Fruit fly (Drosophila melanogaster): Measurements from ENCODE around the gene Nsf2.

Nsf2 gene

DNA sequence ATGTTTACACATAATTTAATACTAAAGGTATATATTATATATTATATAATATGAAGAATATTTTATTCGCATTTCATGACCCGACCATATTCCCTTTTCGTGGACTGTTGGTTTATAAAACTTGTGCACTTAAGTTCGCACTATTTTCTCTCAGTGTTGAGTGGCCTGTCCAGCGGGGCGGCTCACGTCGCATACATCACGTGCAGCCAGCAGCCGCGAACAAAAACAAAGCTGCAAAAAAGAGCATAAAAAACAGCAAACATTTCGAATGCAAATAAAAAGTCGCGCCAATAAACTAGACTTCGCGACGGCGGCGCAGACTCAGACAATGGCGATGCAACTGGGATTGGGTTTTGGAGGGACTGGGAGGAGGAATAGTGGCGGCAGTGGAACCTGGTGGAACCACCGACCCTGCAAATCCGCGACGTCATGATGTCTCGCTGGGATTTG, 7.5 kb upstream of the Nsf2 start (continued):
- TF ChIP-seq CG1621 (tag; optimal IDR thresholded peaks at IDR 0.05) = peak; percentile 87
- TF ChIP-seq CG32006 (GFP tag; optimal IDR thresholded peaks at IDR 0.05) = peak; percentile 89
- TF ChIP-seq acj6 (GFP tag; optimal IDR thresholded peaks at IDR 0.05) = peak; percentile 81
- peak; percentile 54 for TF ChIP-seq topi (GFP tag; optimal IDR thresholded peaks at IDR 0.05)
- peak; percentile 88 for TF ChIP-seq CG3032 (tag; optimal IDR thresholded peaks at IDR 0.05)
- peak; percentile 57 for TF ChIP-seq CG8319 (GFP tag; optimal IDR thresholded peaks at IDR 0.05)
- peak; percentile 39 for TF ChIP-seq CG11902 (GFP tag; optimal IDR thresholded peaks at IDR 0.05)
- TF ChIP-seq CG11294 (GFP tag; IDR thresholded peaks at IDR 0.05) = 0 out of 2 replicates have a peak, but pooled peaks have one; percentile 24
- peak; percentile 71 for TF ChIP-seq CG9139 (GFP tag; optimal IDR thresholded peaks at IDR 0.05)
- peak; percentile 92 for TF ChIP-seq CG15336 (GFP tag; IDR thresholded peaks at IDR 0.05)
- TF ChIP-seq fkh (GFP tag; optimal IDR thresholded peaks at IDR 0.05) = no peak
- peak; percentile 36 for TF ChIP-seq Smox (GFP tag; optimal IDR thresholded peaks at IDR 0.05)
- TF ChIP-seq net (GFP tag; optimal IDR thresholded peaks at IDR 0.05) = peak; percentile 80
- TF ChIP-seq fd59A (GFP tag; optimal IDR thresholded peaks at IDR 0.05) = peak; percentile 75

dm6 chr3R:13843611-13844010, 5.8 kb upstream of the Nsf2 start:
- peak; percentile 4 for TF ChIP-seq CG3032 (tag; optimal IDR thresholded peaks at IDR 0.05)
- no peak for TF ChIP-seq CG7368 (GFP tag; optimal IDR thresholded peaks at IDR 0.05)
- peak; percentile 47 for TF ChIP-seq OdsH (GFP tag; optimal IDR thresholded peaks at IDR 0.05)
- peak; percentile 23 for TF ChIP-seq CG34406 (GFP tag; optimal IDR thresholded peaks at IDR 0.05)
- peak; percentile 29 for TF ChIP-seq pdm3 (GFP tag; optimal IDR thresholded peaks at IDR 0.05)
- TF ChIP-seq CG11762 (GFP tag; optimal IDR thresholded peaks at IDR 0.05; ENCODE audit: insufficient read depth) = peak; percentile 31
- peak; percentile 24 for TF ChIP-seq cyc (GFP tag; optimal IDR thresholded peaks at IDR 0.05)
- TF ChIP-seq CG4318 (GFP tag; optimal IDR thresholded peaks at IDR 0.05) = peak; percentile 4
- TF ChIP-seq CG1621 (tag; optimal IDR thresholded peaks at IDR 0.05) = no peak
- peak; percentile 8 for TF ChIP-seq CG10669 (GFP tag; optimal IDR thresholded peaks at IDR 0.05)
- TF ChIP-seq Gug (GFP tag; IDR thresholded peaks at IDR 0.05) = 0 out of 2 replicates have a peak, but pooled peaks have one; percentile 41
- no peak for TF ChIP-seq CG16779 (tag; optimal IDR thresholded peaks at IDR 0.05)
- TF ChIP-seq CG9139 (GFP tag; optimal IDR thresholded peaks at IDR 0.05) = no peak
- no peak for TF ChIP-seq CG31627 (GFP tag; optimal IDR thresholded peaks at IDR 0.05)
- peak; percentile 39 for TF ChIP-seq CG10631 (GFP tag; optimal IDR thresholded peaks at IDR 0.05)
- TF ChIP-seq Smox (GFP tag; optimal IDR thresholded peaks at IDR 0.05) = peak; percentile 35
- TF ChIP-seq Eip75B (GFP tag; optimal IDR thresholded peaks at IDR 0.05) = no peak
- no peak for TF ChIP-seq Hr39 (GFP tag; optimal IDR thresholded peaks at IDR 0.05)
- TF ChIP-seq CG32006 (GFP tag; optimal IDR thresholded peaks at IDR 0.05) = peak; percentile 58
- TF ChIP-seq fkh (GFP tag; optimal IDR thresholded peaks at IDR 0.05) = no peak
- no peak for TF ChIP-seq CG11902 (GFP tag; optimal IDR thresholded peaks at IDR 0.05)
- TF ChIP-seq dsx (GFP tag; optimal IDR thresholded peaks at IDR 0.05; ENCODE audit: poor library complexity, severe bottlenecking) = no peak
- TF ChIP-seq CG3919 (GFP tag; optimal IDR thresholded peaks at IDR 0.05) = peak; percentile 62
- peak; percentile 26 for TF ChIP-seq spab (GFP tag; optimal IDR thresholded peaks at IDR 0.05)
- peak; percentile 75 for TF ChIP-seq svp (GFP tag)
- TF ChIP-seq Sox14 (GFP tag; optimal IDR thresholded peaks at IDR 0.05) = no peak
- TF ChIP-seq CG11294 (GFP tag; IDR thresholded peaks at IDR 0.05) = 0 out of 2 replicates have a peak, but pooled peaks have one; percentile 37
- TF ChIP-seq CG15336 (GFP tag; IDR thresholded peaks at IDR 0.05) = peak; percentile 82
- TF ChIP-seq CG8632 (GFP tag; optimal IDR thresholded peaks at IDR 0.05) = peak; percentile 10
- peak; percentile 38 for TF ChIP-seq vri (GFP tag; optimal IDR thresholded peaks at IDR 0.05)
- peak; percentile 17 for TF ChIP-seq CG6808 (GFP tag; optimal IDR thresholded peaks at IDR 0.05)
- peak; percentile 49 for TF ChIP-seq Ets96B (tag; optimal IDR thresholded peaks at IDR 0.05)
- TF ChIP-seq Eip78C (GFP tag) = peak; percentile 86
- TF ChIP-seq Met (GFP tag; optimal IDR thresholded peaks at IDR 0.05) = peak; percentile 49
- TF ChIP-seq ss (GFP tag; optimal IDR thresholded peaks at IDR 0.05) = no peak
- TF ChIP-seq CG8119 (GFP tag; IDR thresholded peaks at IDR 0.05) = peak; percentile 65
- no peak for TF ChIP-seq Eip93F (GFP tag; optimal IDR thresholded peaks at IDR 0.05)
- no peak for TF ChIP-seq Hr38 (GFP tag; optimal IDR thresholded peaks at IDR 0.05)
- TF ChIP-seq achi (GFP tag; optimal IDR thresholded peaks at IDR 0.05) = peak; percentile 57
- peak; percentile 55 for TF ChIP-seq esn (GFP tag; optimal IDR thresholded peaks at IDR 0.05)
- no peak for TF ChIP-seq Ets21C (GFP tag; optimal IDR thresholded peaks at IDR 0.05)
- TF ChIP-seq Blimp-1 (GFP tag; optimal IDR thresholded peaks at IDR 0.05) = no peak
- peak; percentile 44 for TF ChIP-seq Sox102F (GFP tag; optimal IDR thresholded peaks at IDR 0.05)
- TF ChIP-seq Hr4 (GFP tag; optimal IDR thresholded peaks at IDR 0.05) = no peak

Measured in whole organism, prepupa.